Worm (Caenorhabditis elegans) whole organism, L4/young adult: ENCODE results near the gene cls-3.

Experiments used
- W03F9.2 ChIP-seq: fragments of 150-350 bp; optimal IDR thresholded peaks from 2 replicates; lab custom pipeline; 2014; ENCODE audit warnings: missing biosample characterization, missing genetic modification characterization
- dao-5 ChIP-seq: sonication (generic microtip); optimal IDR thresholded peaks from 2 replicates; lab custom pipeline; 2016; ENCODE audit warnings: missing genotype, missing genetic modification characterization, moderate library complexity, missing compliant biosample characterization

DNA sequence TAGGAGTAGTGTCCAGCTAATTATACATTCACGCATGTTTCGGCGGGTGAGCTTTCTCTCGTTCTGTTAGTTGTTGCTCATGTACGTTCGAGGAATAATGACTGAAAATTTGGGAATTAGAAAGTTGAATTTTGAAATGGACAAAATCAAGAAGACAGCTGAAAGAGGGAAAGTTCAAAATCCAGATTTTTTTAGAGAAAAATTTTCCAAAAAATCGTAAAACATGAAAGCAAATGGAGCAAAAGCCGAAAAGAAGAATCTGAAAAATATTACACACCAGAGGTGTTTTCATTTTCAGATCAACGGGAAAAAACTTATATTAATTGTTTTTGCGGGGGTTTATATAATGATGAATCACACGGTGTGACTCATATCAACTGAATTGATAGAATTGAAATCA, 18.2 kb downstream of the cls-3 start, which contains the start of gene ina-1:
- TF ChIP-seq dao-5 (tag; lab: Kevin White, UChicago) (no peak), W03F9.2 (no peak)
